Worm (Caenorhabditis elegans) whole organism, L2 larva: ENCODE data around the gene rgs-3.

ENCODE experiments used
- C34F6.9 ChIP-seq: fragments of 150-350 bp; optimal IDR thresholded peaks from 2 replicates; lab custom pipeline; 2014; ENCODE audit warnings: missing biosample characterization, missing genetic modification characterization
- R02D3.7 ChIP-seq: fragments of 150-350 bp; optimal IDR thresholded peaks from 2 replicates; lab custom pipeline; 2014; ENCODE audit warnings: missing biosample characterization, missing genetic modification characterization
- Y55F3AM.14 ChIP-seq: fragments of 200-800 bp; sonication (Bioruptor generic); optimal IDR thresholded peaks from 2 replicates; lab custom pipeline; 2018; ENCODE audit warnings: mild to moderate bottlenecking, missing genetic modification characterization, missing compliant biosample characterization
- ZK546.5 ChIP-seq: sonication (generic microtip); optimal IDR thresholded peaks from 2 replicates; lab custom pipeline; 2017; ENCODE audit warnings: missing biosample characterization, missing genetic modification characterization
- alr-1 ChIP-seq: fragments of 150-350 bp; optimal IDR thresholded peaks from 2 replicates; lab custom pipeline; 2014; ENCODE audit warnings: missing biosample characterization, missing genetic modification characterization
- aly-2 ChIP-seq: fragments of 150-350 bp; optimal IDR thresholded peaks from 2 replicates; lab custom pipeline; 2014; ENCODE audit warnings: missing biosample characterization, missing genetic modification characterization
- blmp-1 ChIP-seq: sonication (generic microtip); optimal IDR thresholded peaks from 2 replicates; lab custom pipeline; 2017; ENCODE audit warnings: missing genetic modification characterization, mild to moderate bottlenecking, missing compliant biosample characterization, antibody characterized with exemption, moderate library complexity; ENCODE audit not compliant: insufficient read depth
- ceh-16 ChIP-seq: fragments of 150-350 bp; optimal IDR thresholded peaks from 2 replicates; lab custom pipeline; 2014; ENCODE audit warnings: missing biosample characterization, missing genetic modification characterization
- ceh-82 ChIP-seq: fragments of 150-350 bp; optimal IDR thresholded peaks from 2 replicates; lab custom pipeline; 2014; ENCODE audit warnings: missing biosample characterization, missing genetic modification characterization
- dmd-4 ChIP-seq: sonication (generic microtip); optimal IDR thresholded peaks from 2 replicates; lab custom pipeline; 2017; ENCODE audit warnings: missing biosample characterization, missing genetic modification characterization
- elt-3 ChIP-seq: sonication (generic microtip); optimal IDR thresholded peaks from 2 replicates; lab custom pipeline; 2017; ENCODE audit warnings: missing biosample characterization, missing genetic modification characterization
- fos-1 ChIP-seq: fragments of 150-350 bp; optimal IDR thresholded peaks from 2 replicates; lab custom pipeline; 2014; ENCODE audit warnings: missing biosample characterization, missing genetic modification characterization
- gmeb-1 ChIP-seq: fragments of 150-350 bp; optimal IDR thresholded peaks from 2 replicates; lab custom pipeline; 2014; ENCODE audit warnings: missing biosample characterization, missing genetic modification characterization
- lin-13 ChIP-seq: fragments of 150-350 bp; optimal IDR thresholded peaks from 2 replicates; lab custom pipeline; 2014; ENCODE audit warnings: missing biosample characterization, missing genetic modification reagents, missing genetic modification characterization
- lin-39 ChIP-seq: fragments of 150-350 bp; optimal IDR thresholded peaks from 2 replicates; lab custom pipeline; 2014; ENCODE audit warnings: missing biosample characterization, missing genetic modification reagents, missing genetic modification characterization
- lsy-2 ChIP-seq, 2 experiments: fragments of 150-350 bp in 1 of 2; sonication (generic microtip) in 1 of 2; optimal IDR thresholded peaks; 2 replicates each; lab custom pipeline; 2014 to 2017; ENCODE audit warnings: missing biosample characterization in 2 of 2, missing genetic modification characterization in 2 of 2
- mab-5 ChIP-seq: fragments of 150-350 bp; optimal IDR thresholded peaks from 2 replicates; lab custom pipeline; 2014; ENCODE audit warnings: missing biosample characterization, missing genetic modification characterization
- nhr-10 ChIP-seq: sonication (generic microtip); optimal IDR thresholded peaks from 2 replicates; lab custom pipeline; 2017; ENCODE audit warnings: missing biosample characterization, missing genetic modification characterization
- nhr-11 ChIP-seq: fragments of 150-350 bp; optimal IDR thresholded peaks from 2 replicates; lab custom pipeline; 2014; ENCODE audit warnings: missing biosample characterization, missing genetic modification characterization
- nhr-12 ChIP-seq: fragments of 150-350 bp; optimal IDR thresholded peaks from 2 replicates; lab custom pipeline; 2014; ENCODE audit warnings: missing biosample characterization, missing genetic modification characterization
- nhr-21 ChIP-seq: fragments of 150-350 bp; optimal IDR thresholded peaks from 2 replicates; lab custom pipeline; 2014; ENCODE audit warnings: missing biosample characterization, missing genetic modification characterization
- nhr-23 ChIP-seq: fragments of 150-350 bp; optimal IDR thresholded peaks from 2 replicates; lab custom pipeline; 2014; ENCODE audit warnings: missing biosample characterization, missing genetic modification reagents, missing genetic modification characterization
- nhr-6 ChIP-seq: fragments of 150-350 bp; optimal IDR thresholded peaks from 2 replicates; lab custom pipeline; 2014; ENCODE audit warnings: missing biosample characterization, missing genetic modification characterization
- skn-1 ChIP-seq: sonication (generic microtip); optimal IDR thresholded peaks from 2 replicates; lab custom pipeline; 2017; ENCODE audit warnings: missing biosample characterization, missing genetic modification characterization
- sma-3 ChIP-seq: sonication (generic microtip); optimal IDR thresholded peaks from 2 replicates; lab custom pipeline; 2016; ENCODE audit warnings: missing genetic modification reagents, missing genetic modification characterization, missing compliant biosample characterization
- sma-9 ChIP-seq, 2 experiments: fragments of 150-350 bp in 1 of 2; sonication (generic microtip) in 1 of 2; optimal IDR thresholded peaks; 2 replicates each; lab custom pipeline; 2014 to 2016; ENCODE audit warnings: missing genetic modification characterization in 2 of 2, mild to moderate bottlenecking in 1 of 2, missing biosample characterization in 1 of 2, missing compliant biosample characterization in 1 of 2, missing genetic modification reagents in 1 of 2, moderate library complexity in 1 of 2
- snpc-4 ChIP-seq: fragments of 150-350 bp; optimal IDR thresholded peaks from 2 replicates; lab custom pipeline; 2014; ENCODE audit warnings: missing biosample characterization, missing genetic modification characterization
- unc-39 ChIP-seq: fragments of 150-350 bp; optimal IDR thresholded peaks from 2 replicates; lab custom pipeline; 2014; ENCODE audit warnings: missing biosample characterization, missing genetic modification characterization
- unc-55 ChIP-seq: fragments of 150-350 bp; sonication (generic microtip); optimal IDR thresholded peaks from 3 replicates; lab custom pipeline; 2014; ENCODE audit warnings: missing biosample characterization, missing genetic modification reagents, missing genetic modification characterization
- zag-1 ChIP-seq: fragments of 150-350 bp; optimal IDR thresholded peaks from 2 replicates; lab custom pipeline; 2014; ENCODE audit warnings: missing biosample characterization, missing genetic modification characterization
- ztf-1 ChIP-seq: fragments of 200-800 bp; sonication (Bioruptor generic); conservative IDR thresholded peaks from 2 replicates; pipeline ENCODE4 v1.3.6; 2022; ENCODE audit warnings: missing genetic modification characterization, missing compliant biosample characterization
- ztf-11 ChIP-seq: sonication (generic microtip); optimal IDR thresholded peaks from 2 replicates; lab custom pipeline; 2017; ENCODE audit warnings: missing biosample characterization, missing genetic modification characterization

Gene rgs-3

ce11 chrII:6138138-6138537 lies 38.5 kb downstream of the rgs-3 start:
- no peak for TF ChIP-seq mab-5 (tag; lab: Kevin White, UChicago)
- TF ChIP-seq lin-39 (tag; lab: Kevin White, UChicago): no peak
- TF ChIP-seq zag-1 (tag; lab: Kevin White, UChicago): no peak

DNA sequence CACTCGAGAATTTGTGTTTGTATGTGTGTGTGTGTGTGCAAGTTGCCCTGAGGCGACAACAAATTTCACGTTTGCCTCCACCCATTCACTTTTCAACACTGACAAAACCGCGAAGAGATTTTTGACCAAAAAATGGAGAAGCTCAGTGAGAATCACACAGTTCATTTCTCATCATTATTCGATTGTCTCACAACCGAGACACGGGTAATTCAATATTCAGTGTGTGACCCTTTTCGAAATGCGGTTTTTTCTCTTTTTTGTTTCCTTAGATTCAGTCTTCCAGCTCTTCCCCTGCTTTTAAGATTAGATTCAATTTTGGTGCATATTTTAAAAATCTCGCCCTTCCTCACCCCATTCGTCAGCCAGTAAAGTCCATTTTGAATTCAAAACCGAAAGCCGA lies 39.9 kb downstream of the rgs-3 start:
- TF ChIP-seq C34F6.9 (no peak), gmeb-1 (tag; lab: Kevin White, UChicago) (no peak), nhr-21 (tag; lab: Kevin White, UChicago) (no peak), ztf-11 (tag; lab: Kevin White, UChicago) (no peak), fos-1 (no peak)

DNA sequence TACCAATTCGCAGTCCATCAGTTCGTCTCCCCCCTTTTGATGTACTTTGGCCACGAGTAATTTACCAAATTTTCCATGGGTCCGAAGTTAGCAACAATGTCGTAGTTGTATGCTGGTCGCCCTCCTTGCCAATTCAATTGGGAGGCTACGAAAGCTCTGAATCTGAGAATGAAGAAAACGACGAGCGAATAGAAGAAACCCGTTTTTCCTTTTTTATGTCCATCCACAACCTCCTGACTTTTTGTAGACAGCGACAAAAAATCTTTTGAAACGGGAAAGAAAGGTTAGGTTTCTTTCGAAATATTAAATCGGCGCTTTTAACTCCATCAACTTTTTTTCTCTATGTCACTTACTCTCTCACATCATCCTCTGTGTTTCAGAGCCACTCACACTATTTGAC lies 42.9 kb downstream of the rgs-3 start:
- TF ChIP-seq ztf-1 (GFP tag; lab: Robert Waterston, UW): no peak
- no peak for TF ChIP-seq lin-13 (GFP tag; lab: Kevin White, UChicago)
- no peak for TF ChIP-seq dmd-4 (tag; lab: Kevin White, UChicago)
- no peak for TF ChIP-seq ceh-82 (tag; lab: Kevin White, UChicago)
- TF ChIP-seq lsy-2 (tag; optimal IDR thresholded peaks at IDR 0.05; lab: Kevin White, UChicago): no peak
- TF ChIP-seq nhr-10 (tag; lab: Kevin White, UChicago): no peak
- TF ChIP-seq alr-1 (tag; lab: Kevin White, UChicago): no peak
- TF ChIP-seq fos-1: no peak
- TF ChIP-seq aly-2: no peak
- no peak for TF ChIP-seq nhr-12 (tag; lab: Kevin White, UChicago)
- no peak for TF ChIP-seq nhr-11 (tag; lab: Kevin White, UChicago)
- TF ChIP-seq C34F6.9: no peak
- no peak for TF ChIP-seq blmp-1 (tag; lab: Kevin White, UChicago)
- no peak for TF ChIP-seq unc-39

- TF ChIP-seq nhr-23 (tag; lab: Kevin White, UChicago) (no peak), nhr-10 (tag; lab: Kevin White, UChicago) (no peak), lin-39 (tag; lab: Kevin White, UChicago) (no peak), blmp-1 (tag; lab: Kevin White, UChicago) (no peak), nhr-12 (tag; lab: Kevin White, UChicago) (no peak), ceh-16 (no peak), ZK546.5 (no peak), sma-3 (no peak), Y55F3AM.14 (GFP tag; lab: Kevin White, UChicago) (no peak), C34F6.9 (no peak), elt-3 (tag; lab: Kevin White, UChicago) (no peak), unc-39 (no peak), snpc-4 (tag; lab: Kevin White, UChicago) (no peak), mab-5 (tag; lab: Kevin White, UChicago) (no peak), skn-1 (tag; lab: Kevin White, UChicago) (no peak), fos-1 (no peak), dmd-4 (tag; lab: Kevin White, UChicago) (no peak), unc-55 (no peak)
- TF ChIP-seq, all 48 proteins: peak for 0
These were observed 47.5 kb downstream of the rgs-3 start for ce11 chrII:6147131-6147530.

ce11 chrII:6148369-6148768 lies 48.8 kb downstream of the rgs-3 start:
- peak; percentile 14 for TF ChIP-seq zag-1 (tag; lab: Kevin White, UChicago)
- no peak for TF ChIP-seq mab-5 (tag; lab: Kevin White, UChicago)
- peak in 1 of 2 experiments; percentile 21 for TF ChIP-seq lsy-2 (tag; optimal IDR thresholded peaks at IDR 0.05; lab: Kevin White, UChicago)
- peak; percentile 33 for TF ChIP-seq sma-9 (GFP tag; optimal IDR thresholded peaks at IDR 0.05; lab: Kevin White, UChicago)
- no peak for TF ChIP-seq sma-9 (tag; optimal IDR thresholded peaks at IDR 0.05; lab: Kevin White, UChicago)
- TF ChIP-seq R02D3.7: no peak
- TF ChIP-seq nhr-6 (tag; lab: Kevin White, UChicago): no peak
- TF ChIP-seq, all 48 proteins: peak for 3

DNA sequence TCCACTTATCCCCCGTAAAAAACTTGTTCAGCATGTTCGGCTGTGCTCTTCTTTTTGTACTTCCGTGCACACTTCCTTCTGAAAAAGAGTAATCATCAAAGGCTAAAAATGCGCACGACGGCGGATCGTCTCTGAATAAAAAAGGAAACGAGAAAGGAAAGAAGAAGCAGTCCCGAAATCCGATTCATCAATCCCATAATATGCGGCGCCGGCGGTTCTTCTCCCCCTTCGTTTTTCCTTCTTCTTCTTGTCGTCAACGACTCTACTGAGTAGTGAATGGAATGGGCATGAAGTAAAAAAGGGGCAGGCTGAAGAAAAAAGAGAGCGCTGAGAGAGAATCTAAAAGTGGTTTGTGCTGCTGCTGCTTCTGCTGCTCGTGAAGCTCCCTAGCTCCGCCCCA lies 49.8 kb downstream of the rgs-3 start:
- TF ChIP-seq skn-1 (tag; lab: Kevin White, UChicago) (no peak), alr-1 (tag; lab: Kevin White, UChicago) (no peak), lsy-2 (tag; optimal IDR thresholded peaks at IDR 0.05; lab: Kevin White, UChicago) (peak in 1 of 2 experiments; percentile 0)
